Worm (Caenorhabditis elegans) whole organism, young adult: ENCODE measurements around the gene ceh-43.
A peak's percentile ranks its signal among the peaks of the same experiment; 100 is the strongest.

Source experiments
- B0019.2 ChIP-seq: fragments of 200-800 bp; sonication (Bioruptor generic); conservative IDR thresholded peaks from 2 replicates; pipeline ENCODE4 v1.3.6; 2022; ENCODE audit warnings: missing genetic modification reagents, missing genetic modification characterization, missing compliant biosample characterization
- B0336.3 ChIP-seq: fragments of 200-800 bp; sonication (Bioruptor generic); IDR thresholded peaks from 2 replicates; pipeline ENCODE4 v1.3.6; 2022; ENCODE audit warnings: missing genetic modification characterization, missing compliant biosample characterization
- D2030.7 ChIP-seq: fragments of 200-800 bp; sonication (Bioruptor generic); IDR thresholded peaks from 2 replicates; pipeline ENCODE4 v1.3.6; 2022; ENCODE audit warnings: missing genetic modification reagents, missing genetic modification characterization, missing compliant biosample characterization
- F22D6.2 ChIP-seq: sonication (generic microtip); optimal IDR thresholded peaks from 2 replicates; lab custom pipeline; 2016; ENCODE audit warnings: mild to moderate bottlenecking, missing genetic modification characterization, missing compliant biosample characterization
- F23B12.7 ChIP-seq: sonication (generic microtip); optimal IDR thresholded peaks from 2 replicates; lab custom pipeline; 2017; ENCODE audit warnings: missing genetic modification characterization, mild to moderate bottlenecking, missing compliant biosample characterization, antibody characterized with exemption, moderate library complexity; ENCODE audit not compliant: insufficient read depth
- F37B4.10 ChIP-seq: fragments of 200-800 bp; sonication (Bioruptor generic); IDR thresholded peaks from 2 replicates; pipeline ENCODE4 v1.3.6; 2022; ENCODE audit warnings: missing genetic modification characterization, missing compliant biosample characterization
- F52B5.7 ChIP-seq: sonication (generic microtip); optimal IDR thresholded peaks from 2 replicates; lab custom pipeline; 2016; ENCODE audit warnings: mild to moderate bottlenecking, missing genetic modification characterization, missing compliant biosample characterization
- F55B11.4 ChIP-seq: sonication (generic microtip); optimal IDR thresholded peaks from 2 replicates; lab custom pipeline; 2016; ENCODE audit warnings: missing compliant biosample characterization, missing genetic modification characterization, borderline replicate concordance; ENCODE audit not compliant: insufficient read depth
- T26A5.8 ChIP-seq: sonication (generic microtip); optimal IDR thresholded peaks from 2 replicates; lab custom pipeline; 2016; ENCODE audit warnings: missing genetic modification characterization, missing compliant biosample characterization
- Y53F4B.3 ChIP-seq: fragments of 200-800 bp; sonication (Bioruptor generic); IDR thresholded peaks from 2 replicates; pipeline ENCODE4 v1.3.6; 2022; ENCODE audit warnings: missing genetic modification reagents, missing genetic modification characterization, missing compliant biosample characterization
- Y56A3A.18 ChIP-seq: fragments of 200-800 bp; sonication (Bioruptor generic); IDR thresholded peaks from 2 replicates; pipeline ENCODE4 v1.3.6; 2022; ENCODE audit warnings: missing genetic modification reagents, missing genetic modification characterization, missing compliant biosample characterization
- Y67H2A.10 ChIP-seq: fragments of 200-800 bp; sonication (Bioruptor generic); conservative IDR thresholded peaks from 2 replicates; pipeline ENCODE4 v1.3.6; 2022; ENCODE audit warnings: missing genetic modification reagents, missing genetic modification characterization, missing compliant biosample characterization
- Y79H2A.3 ChIP-seq: fragments of 200-800 bp; sonication (Bioruptor generic); conservative IDR thresholded peaks from 2 replicates; pipeline ENCODE4 v1.3.6; 2022; ENCODE audit warnings: missing genetic modification reagents, missing genetic modification characterization, missing compliant biosample characterization
- ZK185.1 ChIP-seq: sonication (generic microtip); optimal IDR thresholded peaks from 2 replicates; lab custom pipeline; 2016; ENCODE audit warnings: mild to moderate bottlenecking, missing genetic modification characterization, missing compliant biosample characterization; ENCODE audit not compliant: poor library complexity, severe bottlenecking
- ama-1 ChIP-seq, 3 experiments: fragments of 150-350 bp in 1 of 3; sonication (generic microtip) in 2 of 3; optimal IDR thresholded peaks; 2 replicates each; lab custom pipeline; 2014 to 2018; ENCODE audit warnings: missing biosample characterization in 2 of 3, missing genetic modification characterization in 2 of 3, missing genetic modification reagents in 2 of 3
- atf-7 ChIP-seq: sonication (generic microtip); optimal IDR thresholded peaks from 2 replicates; lab custom pipeline; 2017; ENCODE audit warnings: mild to moderate bottlenecking, missing genetic modification characterization, missing compliant biosample characterization
- attf-6 ChIP-seq: fragments of 200-800 bp; sonication (Bioruptor generic); IDR thresholded peaks from 2 replicates; pipeline ENCODE4 v1.3.6; 2022; ENCODE audit warnings: missing genetic modification reagents, missing genetic modification characterization, missing compliant biosample characterization
- bed-1 ChIP-seq: fragments of 200-800 bp; sonication (Bioruptor generic); IDR thresholded peaks from 2 replicates; pipeline ENCODE4 v1.3.6; 2022; ENCODE audit warnings: missing genetic modification reagents, missing genetic modification characterization, missing compliant biosample characterization
- ceh-91 ChIP-seq: fragments of 200-800 bp; sonication (Bioruptor generic); IDR thresholded peaks from 2 replicates; pipeline ENCODE4 v1.3.6; 2022; ENCODE audit warnings: missing genetic modification reagents, missing genetic modification characterization, missing compliant biosample characterization
- chd-7 ChIP-seq: sonication (generic microtip); optimal IDR thresholded peaks from 2 replicates; lab custom pipeline; 2016; ENCODE audit warnings: mild to moderate bottlenecking, missing genetic modification characterization, moderate library complexity, missing compliant biosample characterization
- dpff-1 ChIP-seq: sonication (generic microtip); optimal IDR thresholded peaks from 2 replicates; lab custom pipeline; 2017; ENCODE audit warnings: mild to moderate bottlenecking, missing genetic modification characterization, missing compliant biosample characterization
- egl-18 ChIP-seq: fragments of 200-800 bp; sonication (Bioruptor generic); IDR thresholded peaks from 2 replicates; pipeline ENCODE4 v1.3.6; 2022; ENCODE audit warnings: missing genetic modification reagents, missing genetic modification characterization, missing compliant biosample characterization
- fkh-3 ChIP-seq: sonication (generic microtip); optimal IDR thresholded peaks from 2 replicates; lab custom pipeline; 2016; ENCODE audit warnings: mild to moderate bottlenecking, missing genetic modification characterization, missing compliant biosample characterization
- hlh-26 ChIP-seq: fragments of 200-800 bp; sonication (Bioruptor generic); conservative IDR thresholded peaks from 2 replicates; pipeline ENCODE4 v1.3.6; 2022; ENCODE audit warnings: missing genetic modification reagents, missing genetic modification characterization, missing compliant biosample characterization
- hmg-1.2 ChIP-seq: fragments of 200-800 bp; sonication (Bioruptor generic); IDR thresholded peaks from 2 replicates; pipeline ENCODE4 v1.3.6; 2022; ENCODE audit warnings: missing genetic modification reagents, missing genetic modification characterization, missing compliant biosample characterization
- hrde-1 ChIP-seq: sonication (generic microtip); optimal IDR thresholded peaks from 2 replicates; lab custom pipeline; 2016; ENCODE audit warnings: missing genetic modification characterization, mild to moderate bottlenecking, missing compliant biosample characterization, moderate library complexity, missing genotype, missing genetic modification reagents, borderline replicate concordance
- let-607 ChIP-seq, 2 experiments: fragments of 200-800 bp in 1 of 2; sonication (Bioruptor generic) in 1 of 2; sonication (generic microtip) in 1 of 2; optimal IDR thresholded peaks; 2 replicates each; lab custom pipeline; 2016 to 2018; ENCODE audit warnings: mild to moderate bottlenecking in 2 of 2, missing compliant biosample characterization in 2 of 2, missing genetic modification characterization in 2 of 2, moderate library complexity in 2 of 2, missing genotype in 1 of 2
- lin-26 ChIP-seq: fragments of 200-800 bp; sonication (Bioruptor generic); IDR thresholded peaks from 2 replicates; pipeline ENCODE4 v1.3.6; 2022; ENCODE audit warnings: missing genetic modification reagents, missing genetic modification characterization, missing compliant biosample characterization
- lin-54 ChIP-seq: fragments of 200-800 bp; sonication (Bioruptor generic); optimal IDR thresholded peaks from 2 replicates; lab custom pipeline; 2018; ENCODE audit warnings: mild to moderate bottlenecking, missing genetic modification characterization, missing compliant biosample characterization
- lsl-1 ChIP-seq: fragments of 200-800 bp; sonication (Bioruptor generic); optimal IDR thresholded peaks from 2 replicates; lab custom pipeline; 2018; ENCODE audit warnings: mild to moderate bottlenecking, missing genetic modification characterization, moderate library complexity, missing compliant biosample characterization
- lsy-27 ChIP-seq: sonication (generic microtip); optimal IDR thresholded peaks from 2 replicates; lab custom pipeline; 2017; ENCODE audit warnings: missing genetic modification characterization, mild to moderate bottlenecking, missing compliant biosample characterization, antibody characterized with exemption, missing genotype, borderline replicate concordance; ENCODE audit not compliant: insufficient read depth
- madf-6 ChIP-seq: fragments of 200-800 bp; sonication (Bioruptor generic); IDR thresholded peaks from 2 replicates; pipeline ENCODE4 v1.3.6; 2022; ENCODE audit warnings: missing genetic modification reagents, missing genetic modification characterization, missing compliant biosample characterization
- nfyb-1 ChIP-seq: fragments of 200-800 bp; sonication (Bioruptor generic); IDR thresholded peaks from 2 replicates; pipeline ENCODE4 v1.3.6; 2022; ENCODE audit warnings: missing genetic modification reagents, missing genetic modification characterization, missing compliant biosample characterization
- nhr-120 ChIP-seq: fragments of 200-800 bp; sonication (Bioruptor generic); IDR thresholded peaks from 2 replicates; pipeline ENCODE4 v1.3.6; 2022; ENCODE audit warnings: missing genetic modification characterization, missing compliant biosample characterization
- pha-4 ChIP-seq: fragments of 150-350 bp; sonication (generic microtip); optimal IDR thresholded peaks from 2 replicates; lab custom pipeline; 2014; ENCODE audit warnings: missing biosample characterization, missing genetic modification reagents, missing genetic modification characterization
- rec-8 ChIP-seq, 2 experiments: sonication (generic microtip); optimal IDR thresholded peaks; 2 replicates each; lab custom pipeline; 2016; ENCODE audit warnings: mild to moderate bottlenecking in 2 of 2, missing genetic modification characterization in 2 of 2, missing genetic modification reagents in 2 of 2, missing genotype in 2 of 2, missing biosample characterization in 1 of 2, missing compliant biosample characterization in 1 of 2, moderate library complexity in 1 of 2
- snpc-1.3 ChIP-seq: sonication (generic microtip); optimal IDR thresholded peaks from 2 replicates; lab custom pipeline; 2017; ENCODE audit warnings: missing genetic modification characterization, mild to moderate bottlenecking, missing compliant biosample characterization, antibody characterized with exemption, moderate library complexity, missing genotype, missing genetic modification reagents; ENCODE audit not compliant: insufficient read depth
- snpc-3.4 ChIP-seq: sonication (generic microtip); optimal IDR thresholded peaks from 2 replicates; lab custom pipeline; 2017; ENCODE audit warnings: missing genetic modification characterization, mild to moderate bottlenecking, missing compliant biosample characterization, antibody characterized with exemption, moderate library complexity, missing genotype, missing genetic modification reagents
- tlf-1 ChIP-seq: fragments of 200-800 bp; sonication (Bioruptor generic); optimal IDR thresholded peaks from 2 replicates; lab custom pipeline; 2018; ENCODE audit warnings: mild to moderate bottlenecking, missing genetic modification characterization, missing compliant biosample characterization
- unc-62 ChIP-seq: fragments of 150-350 bp; optimal IDR thresholded peaks from 2 replicates; lab custom pipeline; 2014; ENCODE audit warnings: missing biosample characterization, missing genetic modification reagents, missing genetic modification characterization
- xnd-1 ChIP-seq: sonication (generic microtip); optimal IDR thresholded peaks from 2 replicates; lab custom pipeline; 2016; ENCODE audit warnings: missing genotype, missing genetic modification reagents, missing genetic modification characterization, missing compliant biosample characterization
- zim-3 ChIP-seq: sonication (generic microtip); optimal IDR thresholded peaks from 2 replicates; lab custom pipeline; 2017; ENCODE audit warnings: mild to moderate bottlenecking, missing genetic modification characterization, moderate library complexity, missing compliant biosample characterization
- ztf-18 ChIP-seq: sonication (generic microtip); optimal IDR thresholded peaks from 2 replicates; lab custom pipeline; 2016; ENCODE audit warnings: missing genotype, mild to moderate bottlenecking, missing genetic modification characterization, missing compliant biosample characterization
- ztf-3 ChIP-seq: fragments of 200-800 bp; sonication (Bioruptor generic); optimal IDR thresholded peaks from 2 replicates; lab custom pipeline; 2018; ENCODE audit warnings: mild to moderate bottlenecking, missing genetic modification characterization, missing compliant biosample characterization
- ztf-6 ChIP-seq: fragments of 200-800 bp; sonication (Bioruptor generic); IDR thresholded peaks from 2 replicates; pipeline ENCODE4 v1.3.6; 2022; ENCODE audit warnings: missing genetic modification reagents, missing genetic modification characterization, missing compliant biosample characterization

The ceh-43 gene

DNA sequence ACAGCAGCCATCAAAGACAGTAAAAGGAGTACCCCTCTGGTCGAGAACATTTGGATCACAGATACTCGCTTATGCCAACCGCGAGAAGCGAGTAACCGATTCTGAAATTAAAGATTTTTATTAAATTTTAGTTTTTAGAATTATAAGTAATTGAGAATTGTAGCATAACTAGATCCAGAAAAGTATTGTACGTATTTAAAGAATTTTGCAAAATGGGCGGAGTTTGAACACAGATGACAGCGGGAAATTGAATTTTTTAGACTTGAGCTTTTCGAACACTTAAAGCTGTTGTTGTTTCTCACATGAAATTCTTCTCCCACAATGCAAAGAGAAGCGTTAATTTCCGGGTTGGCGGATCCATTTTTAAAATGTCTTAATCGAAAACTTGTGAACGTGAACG, 27.7 kb upstream of the ceh-43 start, which contains the start of gene ins-17:
ins-17 (minus strand) TSS at position 101 of the 400 bp plus-strand sequence.
- no peak for TF ChIP-seq hlh-26 (GFP tag; lab: Robert Waterston, UW)
- no peak for TF ChIP-seq nfyb-1 (GFP tag; lab: Robert Waterston, UW)
- TF ChIP-seq egl-18 (GFP tag; lab: Robert Waterston, UW), result no peak
- TF ChIP-seq F55B11.4, result no peak
- TF ChIP-seq fkh-3 (tag; lab: Kevin White, UChicago), result no peak
- TF ChIP-seq snpc-1.3 (tag; lab: Kevin White, UChicago), result no peak
- TF ChIP-seq T26A5.8 (tag; lab: Kevin White, UChicago), result no peak
- TF ChIP-seq let-607 (tag; optimal IDR thresholded peaks at IDR 0.05; lab: Kevin White, UChicago), result no peak

DNA sequence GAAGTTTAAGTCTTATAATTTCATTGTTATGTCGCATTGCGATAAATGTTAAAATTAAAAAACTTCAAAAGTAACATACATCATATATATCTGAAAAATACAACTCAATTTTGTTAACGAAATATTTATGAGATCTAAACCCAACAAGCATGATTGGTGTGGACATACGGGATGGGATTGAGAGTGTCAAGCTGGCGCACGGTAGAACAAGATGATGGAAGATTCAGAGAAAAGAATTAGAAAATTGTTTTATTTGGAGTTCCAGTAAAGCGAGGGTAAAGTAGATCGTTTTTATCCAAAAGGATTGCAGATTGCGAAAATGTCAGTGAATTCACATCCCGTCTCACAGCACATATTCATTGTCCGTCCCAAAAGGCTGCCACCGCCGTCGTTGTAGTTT, 27.1 kb upstream of the ceh-43 start:
- TF ChIP-seq attf-6 (GFP tag; lab: Robert Waterston, UW) (peak; percentile 77), ztf-3 (GFP tag; lab: Kevin White, UChicago) (no peak), chd-7 (tag; lab: Kevin White, UChicago) (no peak), bed-1 (GFP tag; lab: Robert Waterston, UW) (0 out of 2 replicates have a peak, but pooled peaks have one; percentile 35), unc-62 (GFP tag; lab: Kevin White, UChicago) (no peak), F52B5.7 (tag; lab: Kevin White, UChicago) (peak; percentile 36), F37B4.10 (no peak), B0019.2 (GFP tag; lab: Robert Waterston, UW) (no peak), D2030.7 (0 out of 2 replicates have a peak, but pooled peaks have one; percentile 17), F23B12.7 (tag; lab: Kevin White, UChicago) (no peak), hrde-1 (tag; lab: Kevin White, UChicago) (peak; percentile 78), atf-7 (peak; percentile 17), madf-6 (GFP tag; lab: Robert Waterston, UW) (peak; percentile 82), dpff-1 (tag; lab: Kevin White, UChicago) (no peak), tlf-1 (GFP tag; lab: Kevin White, UChicago) (peak; percentile 35), B0336.3 (GFP tag; lab: Robert Waterston, UW) (peak; percentile 92; the same call in 1 of the 2 replicates), fkh-3 (tag; lab: Kevin White, UChicago) (no peak), Y53F4B.3 (GFP tag; lab: Robert Waterston, UW) (no peak), Y56A3A.18 (no peak), nhr-120 (GFP tag; lab: Robert Waterston, UW) (no peak), ztf-18 (tag; lab: Kevin White, UChicago) (no peak), ceh-91 (GFP tag; lab: Robert Waterston, UW) (no peak), xnd-1 (tag; lab: Kevin White, UChicago) (no peak), Y79H2A.3 (GFP tag; lab: Robert Waterston, UW) (no peak), pha-4 (tag; lab: Kevin White, UChicago) (no peak), lin-54 (GFP tag; lab: Kevin White, UChicago) (peak; percentile 77), F22D6.2 (tag; lab: Kevin White, UChicago) (no peak), T26A5.8 (tag; lab: Kevin White, UChicago) (no peak), hmg-1.2 (peak; percentile 46), lsl-1 (GFP tag; lab: Kevin White, UChicago) (peak; percentile 28), ZK185.1 (tag; lab: Kevin White, UChicago) (no peak), snpc-3.4 (tag; lab: Kevin White, UChicago) (peak; percentile 65), zim-3 (peak; percentile 23), ama-1 (optimal IDR thresholded peaks at IDR 0.05; lab: Kevin White, UChicago) (no peak), ama-1 (GFP tag; optimal IDR thresholded peaks at IDR 0.05; lab: Kevin White, UChicago) (peak in 1 of 2 experiments; percentile 78), ztf-6 (GFP tag; lab: Robert Waterston, UW) (no peak), rec-8 (tag; optimal IDR thresholded peaks at IDR 0.05; lab: Kevin White, UChicago) (peak in 1 of 2 experiments; percentile 19), lin-26 (peak; percentile 67; the same call in 1 of the 2 replicates), Y67H2A.10 (no peak), lsy-27 (tag; lab: Kevin White, UChicago) (no peak)
